Fruit fly (Drosophila melanogaster) whole organism, embryonic: ENCODE data around the gene Dad1.
A peak's percentile ranks its signal among the peaks of the same experiment; 100 is the strongest.

ENCODE experiments used
- Antp ChIP-seq: fragments of 200-800 bp; sonication (Bioruptor generic); optimal IDR thresholded peaks from 3 replicates; lab custom pipeline; 2016; ENCODE audit warnings: missing biosample characterization, missing genetic modification characterization
- Asciz ChIP-seq: fragments of 200-800 bp; sonication (Bioruptor generic); optimal IDR thresholded peaks from 2 replicates; lab custom pipeline; 2017; ENCODE audit warnings: missing biosample characterization, mild to moderate bottlenecking, missing genetic modification characterization, missing genetic modification reagents
- Atf3 ChIP-seq: fragments of 200-800 bp; sonication (Bioruptor generic); optimal IDR thresholded peaks from 3 replicates; lab custom pipeline; 2016; ENCODE audit warnings: missing biosample characterization, missing genetic modification characterization
- Bdp1 ChIP-seq: fragments of 200-800 bp; sonication (Bioruptor generic); optimal IDR thresholded peaks from 3 replicates; lab custom pipeline; 2016; ENCODE audit warnings: missing biosample characterization, missing genetic modification characterization
- CG1024 ChIP-seq: fragments of 200-800 bp; sonication (Bioruptor generic); IDR thresholded peaks from 2 replicates; pipeline ENCODE4 v1.3.6; 2022; ENCODE audit warnings: missing biosample characterization, missing genetic modification characterization
- CG10366 ChIP-seq: fragments of 200-800 bp; sonication (Bioruptor generic); IDR thresholded peaks from 2 replicates; pipeline ENCODE4 v1.3.6; 2022; ENCODE audit warnings: missing biosample characterization, missing genetic modification characterization
- CG10431 ChIP-seq: fragments of 200-800 bp; sonication (Bioruptor generic); optimal IDR thresholded peaks from 3 replicates; lab custom pipeline; 2018; ENCODE audit warnings: missing biosample characterization, mild to moderate bottlenecking, missing genetic modification characterization
- CG12769 ChIP-seq: fragments of 200-800 bp; sonication (Bioruptor generic); optimal IDR thresholded peaks from 2 replicates; lab custom pipeline; 2019; ENCODE audit warnings: missing biosample characterization, mild to moderate bottlenecking, missing genetic modification characterization, moderate library complexity
- CG13424 ChIP-seq: fragments of 200-800 bp; sonication (Bioruptor generic); optimal IDR thresholded peaks from 2 replicates; lab custom pipeline; 2019; ENCODE audit warnings: missing biosample characterization, mild to moderate bottlenecking, missing genetic modification characterization, moderate library complexity
- CG13894 ChIP-seq: fragments of 200-800 bp; sonication (Bioruptor generic); optimal IDR thresholded peaks from 3 replicates; lab custom pipeline; 2018; ENCODE audit warnings: missing biosample characterization, mild to moderate bottlenecking, missing genetic modification characterization, moderate library complexity
- CG14050 ChIP-seq: fragments of 200-800 bp; sonication (Bioruptor generic); IDR thresholded peaks from 3 replicates; pipeline ENCODE4 v1.3.6; 2022; ENCODE audit warnings: missing biosample characterization, missing genetic modification characterization
- CG17359 ChIP-seq: fragments of 200-800 bp; sonication (Bioruptor generic); optimal IDR thresholded peaks from 3 replicates; lab custom pipeline; 2018; ENCODE audit warnings: missing biosample characterization, mild to moderate bottlenecking, missing genetic modification characterization, moderate library complexity
- CG18011 ChIP-seq: fragments of 200-800 bp; sonication (Bioruptor generic); optimal IDR thresholded peaks from 2 replicates; lab custom pipeline; 2017; ENCODE audit warnings: missing biosample characterization, missing genetic modification characterization, mild to moderate bottlenecking, moderate library complexity, missing genotype
- CG2712 ChIP-seq: fragments of 200-800 bp; optimal IDR thresholded peaks from 3 replicates; lab custom pipeline; 2019; ENCODE audit warnings: missing biosample characterization, mild to moderate bottlenecking, missing genetic modification characterization, moderate library complexity
- CG4328 ChIP-seq: fragments of 200-800 bp; sonication (Bioruptor generic); optimal IDR thresholded peaks from 3 replicates; lab custom pipeline; 2017; ENCODE audit warnings: missing biosample characterization, missing genetic modification reagents, missing genetic modification characterization
- CG5953 ChIP-seq: fragments of 200-800 bp; sonication (Bioruptor generic); IDR thresholded peaks from 2 replicates; pipeline ENCODE4 v1.3.6; 2022; ENCODE audit warnings: missing biosample characterization, missing genetic modification characterization
- CG6272 ChIP-seq: fragments of 200-800 bp; sonication (Bioruptor generic); IDR thresholded peaks from 2 replicates; pipeline ENCODE4 v1.3.6; 2022; ENCODE audit warnings: missing biosample characterization, missing genetic modification characterization
- CG9215 ChIP-seq: fragments of 200-800 bp; sonication (Bioruptor generic); IDR thresholded peaks from 2 replicates; pipeline ENCODE4 v1.3.6; 2022; ENCODE audit warnings: missing biosample characterization, missing genetic modification characterization
- CG9797 ChIP-seq: fragments of 200-800 bp; sonication (Bioruptor generic); optimal IDR thresholded peaks from 3 replicates; lab custom pipeline; 2018; ENCODE audit warnings: missing biosample characterization, mild to moderate bottlenecking, missing genetic modification characterization
- D19B ChIP-seq: fragments of 200-800 bp; sonication (Bioruptor generic); optimal IDR thresholded peaks from 2 replicates; lab custom pipeline; 2017; ENCODE audit warnings: missing biosample characterization, mild to moderate bottlenecking, missing genetic modification characterization
- Deaf1 ChIP-seq: fragments of 200-800 bp; optimal IDR thresholded peaks from 3 replicates; lab custom pipeline; 2019; ENCODE audit warnings: missing biosample characterization, mild to moderate bottlenecking, missing genetic modification characterization, moderate library complexity
- HLH4C ChIP-seq: fragments of 200-800 bp; sonication (Bioruptor generic); IDR thresholded peaks from 3 replicates; pipeline ENCODE4 v1.3.6; 2022; ENCODE audit warnings: missing biosample characterization, missing genetic modification characterization; ENCODE audit not compliant: partially characterized antibody
- HLHmδ ChIP-seq: fragments of 200-800 bp; sonication (Bioruptor generic); optimal IDR thresholded peaks from 2 replicates; lab custom pipeline; 2018; ENCODE audit warnings: missing biosample characterization, mild to moderate bottlenecking, missing genetic modification characterization, moderate library complexity
- HmgD ChIP-seq: fragments of 200-800 bp; sonication (Bioruptor generic); optimal IDR thresholded peaks from 3 replicates; lab custom pipeline; 2016; ENCODE audit warnings: missing biosample characterization, missing genetic modification characterization
- Jarid2 ChIP-seq: fragments of 200-800 bp; sonication (Bioruptor generic); optimal IDR thresholded peaks from 3 replicates; lab custom pipeline; 2017; ENCODE audit warnings: mild to moderate bottlenecking, missing biosample characterization, missing genetic modification reagents, missing genetic modification characterization
- MTF-1 ChIP-seq: fragments of 200-800 bp; sonication (Bioruptor generic); optimal IDR thresholded peaks from 2 replicates; lab custom pipeline; 2018; ENCODE audit warnings: missing biosample characterization, mild to moderate bottlenecking, missing genetic modification characterization, borderline replicate concordance
- Med ChIP-seq: fragments of 200-800 bp; sonication (Bioruptor generic); peaks from one replicate; lab custom pipeline; 2016; ENCODE audit warnings: missing biosample characterization, missing genetic modification characterization, mild to moderate bottlenecking, inconsistent platforms, moderate library complexity
- NC2β ChIP-seq: fragments of 200-800 bp; sonication (Bioruptor generic); optimal IDR thresholded peaks from 2 replicates; lab custom pipeline; 2016; ENCODE audit warnings: missing biosample characterization, missing genetic modification characterization
- Nf-YB ChIP-seq: fragments of 200-800 bp; sonication (Bioruptor generic); optimal IDR thresholded peaks from 3 replicates; lab custom pipeline; 2019; ENCODE audit warnings: missing biosample characterization, mild to moderate bottlenecking, missing genetic modification characterization, moderate library complexity
- Oli ChIP-seq: fragments of 200-800 bp; sonication (Bioruptor generic); optimal IDR thresholded peaks from 2 replicates; lab custom pipeline; 2018; ENCODE audit warnings: missing biosample characterization, mild to moderate bottlenecking, missing genetic modification characterization, moderate library complexity
- Sin3A ChIP-seq: fragments of >200 bp; optimal IDR thresholded peaks from 2 replicates; lab custom pipeline; 2018
- Six4 ChIP-seq: fragments of 200-800 bp; sonication (Bioruptor generic); optimal IDR thresholded peaks from 2 replicates; lab custom pipeline; 2016; ENCODE audit warnings: missing biosample characterization, missing genetic modification characterization
- aop ChIP-seq: fragments of 200-800 bp; sonication (Bioruptor generic); IDR thresholded peaks from 2 replicates; pipeline ENCODE4 v1.3.6; 2022; ENCODE audit warnings: missing biosample characterization, missing genetic modification characterization
- ase ChIP-seq: fragments of 200-800 bp; sonication (Bioruptor generic); IDR thresholded peaks from 3 replicates; pipeline ENCODE4 v1.3.6; 2022; ENCODE audit warnings: missing biosample characterization, missing genetic modification characterization
- ash1 ChIP-seq: fragments of 200-800 bp; sonication (Bioruptor generic); optimal IDR thresholded peaks from 2 replicates; lab custom pipeline; 2018; ENCODE audit warnings: missing biosample characterization, mild to moderate bottlenecking, missing genetic modification characterization
- dimm ChIP-seq: fragments of 200-800 bp; sonication (Bioruptor generic); IDR thresholded peaks from 2 replicates; pipeline ENCODE4 v1.3.6; 2022; ENCODE audit warnings: missing biosample characterization, missing genetic modification characterization
- dpn ChIP-seq, 2 experiments: fragments of 200-800 bp; sonication (Bioruptor generic); optimal IDR thresholded peaks; 3 replicates each; lab custom pipeline; 2016; ENCODE audit warnings: missing biosample characterization in 2 of 2, missing genetic modification characterization in 2 of 2
- eyg ChIP-seq: fragments of 200-800 bp; sonication (Bioruptor generic); optimal IDR thresholded peaks from 3 replicates; lab custom pipeline; 2016; ENCODE audit warnings: missing biosample characterization, missing genetic modification characterization
- fd64A ChIP-seq: fragments of 200-800 bp; sonication (Bioruptor generic); optimal IDR thresholded peaks from 3 replicates; lab custom pipeline; 2018; ENCODE audit warnings: missing biosample characterization, mild to moderate bottlenecking, missing genetic modification characterization
- jumu ChIP-seq: fragments of 200-800 bp; sonication (Bioruptor generic); optimal IDR thresholded peaks from 3 replicates; lab custom pipeline; 2016; ENCODE audit warnings: missing biosample characterization, missing genetic modification characterization
- maf-S ChIP-seq: fragments of 200-800 bp; sonication (Bioruptor generic); optimal IDR thresholded peaks from 2 replicates; lab custom pipeline; 2016; ENCODE audit warnings: missing biosample characterization, missing genetic modification characterization
- mam ChIP-seq: fragments of 200-800 bp; sonication (Bioruptor generic); optimal IDR thresholded peaks from 3 replicates; lab custom pipeline; 2016; ENCODE audit warnings: missing biosample characterization, missing genetic modification characterization
- nerfin-1 ChIP-seq: fragments of 200-800 bp; sonication (Bioruptor generic); optimal IDR thresholded peaks from 3 replicates; lab custom pipeline; 2019; ENCODE audit warnings: missing biosample characterization, mild to moderate bottlenecking, missing genetic modification characterization, moderate library complexity
- pfk ChIP-seq: fragments of 200-800 bp; sonication (Bioruptor generic); optimal IDR thresholded peaks from 2 replicates; lab custom pipeline; 2018; ENCODE audit warnings: missing biosample characterization, mild to moderate bottlenecking, missing genetic modification characterization, moderate library complexity
- scrt ChIP-seq: fragments of 200-800 bp; sonication (Bioruptor generic); optimal IDR thresholded peaks from 2 replicates; lab custom pipeline; 2018; ENCODE audit warnings: missing biosample characterization, mild to moderate bottlenecking, missing genetic modification characterization, moderate library complexity
- sens-2 ChIP-seq: fragments of 200-800 bp; sonication (Bioruptor generic); IDR thresholded peaks from 2 replicates; pipeline ENCODE4 v1.3.6; 2022; ENCODE audit warnings: missing biosample characterization, missing genetic modification characterization
- sna ChIP-seq: fragments of 200-800 bp; sonication (Bioruptor generic); IDR thresholded peaks from 2 replicates; pipeline ENCODE4 v1.3.6; 2022; ENCODE audit warnings: missing biosample characterization, missing genetic modification characterization; ENCODE audit not compliant: partially characterized antibody
- stc ChIP-seq: fragments of 200-800 bp; sonication (Bioruptor generic); IDR thresholded peaks from 2 replicates; pipeline ENCODE4 v1.3.6; 2022; ENCODE audit warnings: missing biosample characterization, missing genetic modification characterization
- tap ChIP-seq: fragments of 200-800 bp; optimal IDR thresholded peaks from 3 replicates; lab custom pipeline; 2019; ENCODE audit warnings: missing biosample characterization, mild to moderate bottlenecking, missing genetic modification characterization, moderate library complexity
- tll ChIP-seq, 2 experiments: fragments of 200-800 bp in 1 of 2; fragments of >200 bp in 1 of 2; sonication (Bioruptor generic) in 1 of 2; optimal IDR thresholded peaks; 2 replicates each; lab custom pipeline; 2017 to 2019; ENCODE audit warnings: missing biosample characterization in 2 of 2, missing genetic modification characterization in 2 of 2, mild to moderate bottlenecking in 1 of 2, moderate library complexity in 1 of 2

The Dad1 gene

dm6 chr2L:8382646-8383045, 1.3 kb downstream of the Dad1 start, which contains the start of the genes CG13392 and Rcd4 (continued):
- TF ChIP-seq CG12769 (peak; percentile 72), CG10431 (GFP tag; lab: Kevin White, UChicago) (peak; percentile 40), Bdp1 (GFP tag; lab: Kevin White, UChicago) (peak; percentile 33), CG2712 (tag; lab: Kevin White, UChicago) (peak; percentile 46), CG6272 (GFP tag; lab: Robert Waterston, UW) (no peak), CG17359 (peak; percentile 56), HLHmδ (GFP tag; lab: Kevin White, UChicago) (peak; percentile 28), nerfin-1 (tag; lab: Kevin White, UChicago) (peak; percentile 58), CG13894 (tag; lab: Kevin White, UChicago) (peak; percentile 80), aop (GFP tag; lab: Robert Waterston, UW) (no peak), CG4328 (GFP tag; lab: Kevin White, UChicago) (peak; percentile 35), CG5953 (GFP tag; lab: Robert Waterston, UW) (no peak), jumu (peak; percentile 73), fd64A (GFP tag; lab: Kevin White, UChicago) (no peak), CG9215 (GFP tag; lab: Robert Waterston, UW) (peak; percentile 44; the same call in 1 of the 2 replicates), CG13424 (tag; lab: Kevin White, UChicago) (peak; percentile 26), tap (no peak), pfk (no peak), maf-S (GFP tag; lab: Kevin White, UChicago) (peak; percentile 47), sens-2 (GFP tag; lab: Robert Waterston, UW) (no peak), ash1 (GFP tag; lab: Kevin White, UChicago) (peak; percentile 15), dpn (GFP tag; optimal IDR thresholded peaks at IDR 0.05; lab: Kevin White, UChicago) (peak; percentile 70 to 82), Deaf1 (tag; lab: Kevin White, UChicago) (peak; percentile 26), ase (no peak), Jarid2 (GFP tag; lab: Kevin White, UChicago) (no peak), stc (GFP tag; lab: Robert Waterston, UW) (no peak), scrt (peak; percentile 41), CG14050 (peak; percentile 14; the same call in 1 of the 3 replicates), Oli (tag; lab: Kevin White, UChicago) (no peak), D19B (GFP tag; lab: Kevin White, UChicago) (peak; percentile 29), HLH4C (GFP tag; lab: Robert Waterston, UW) (peak; percentile 35; the same call in 1 of the 3 replicates), CG1024 (GFP tag; lab: Robert Waterston, UW) (0 out of 2 replicates have a peak, but pooled peaks have one; percentile 16), eyg (GFP tag; lab: Kevin White, UChicago) (peak; percentile 10), Sin3A (peak; percentile 32), MTF-1 (GFP tag; lab: Kevin White, UChicago) (peak; percentile 13), Six4 (GFP tag; lab: Kevin White, UChicago) (no peak), dimm (GFP tag; lab: Robert Waterston, UW) (no peak), mam (GFP tag; lab: Kevin White, UChicago) (peak; percentile 84), Med (GFP tag; lab: Kevin White, UChicago) (peak; percentile 97), CG10366 (peak; percentile 38; the same call in 1 of the 2 replicates), tll (GFP tag; optimal IDR thresholded peaks at IDR 0.05; lab: Kevin White, UChicago) (no peak), sna (GFP tag; lab: Robert Waterston, UW) (peak; percentile 71; the same call in 1 of the 2 replicates), Antp (GFP tag; lab: Kevin White, UChicago) (peak; percentile 85), NC2β (GFP tag; lab: Kevin White, UChicago) (peak; percentile 64), CG9797 (GFP tag; lab: Kevin White, UChicago) (peak; percentile 33), CG18011 (GFP tag; lab: Kevin White, UChicago) (peak; percentile 54), HmgD (GFP tag; lab: Kevin White, UChicago) (peak; percentile 63), Nf-YB (GFP tag; lab: Kevin White, UChicago) (peak; percentile 11), Atf3 (peak; percentile 59), Asciz (GFP tag; lab: Kevin White, UChicago) (no peak)
